Worm (Caenorhabditis elegans) whole organism, L4 larva: ENCODE measurements around the gene clec-164.

Experiments used
- F49E8.2 ChIP-seq: sonication (generic microtip); optimal IDR thresholded peaks from 2 replicates; lab custom pipeline; 2016; ENCODE audit warnings: missing compliant biosample characterization, mild to moderate bottlenecking, missing genetic modification characterization, borderline replicate concordance
- T20F7.1 ChIP-seq: fragments of 200-800 bp; sonication (Bioruptor generic); optimal IDR thresholded peaks from 2 replicates; lab custom pipeline; 2018; ENCODE audit warnings: mild to moderate bottlenecking, missing genetic modification characterization, missing compliant biosample characterization
- ZK337.2 ChIP-seq: fragments of 200-800 bp; sonication (Bioruptor generic); IDR thresholded peaks from 2 replicates; pipeline ENCODE4 v1.3.6; 2022; ENCODE audit warnings: missing genetic modification reagents, missing genetic modification characterization, missing compliant biosample characterization
- aha-1 ChIP-seq: fragments of 150-350 bp; peaks from one replicate; lab custom pipeline; 2014; ENCODE audit warnings: missing biosample characterization, missing genetic modification characterization
- ama-1 ChIP-seq: fragments of 150-350 bp; optimal IDR thresholded peaks from 2 replicates; lab custom pipeline; 2014; ENCODE audit warnings: inconsistent platforms, mixed read lengths
- arid-1 ChIP-seq: fragments of 200-800 bp; sonication (Bioruptor generic); conservative IDR thresholded peaks from 2 replicates; pipeline ENCODE4 v1.3.6; 2022; ENCODE audit warnings: missing genetic modification reagents, missing genetic modification characterization, missing compliant biosample characterization
- ceh-32 ChIP-seq: sonication (generic microtip); optimal IDR thresholded peaks from 2 replicates; lab custom pipeline; 2016; ENCODE audit warnings: mild to moderate bottlenecking, missing genetic modification characterization, missing compliant biosample characterization; ENCODE audit not compliant: poor library complexity
- ces-1 ChIP-seq: fragments of 150-350 bp; sonication (generic microtip); optimal IDR thresholded peaks from 4 replicates; lab custom pipeline; 2014; ENCODE audit warnings: missing biosample characterization, missing genetic modification reagents, missing genetic modification characterization
- ctbp-1 ChIP-seq: fragments of 200-800 bp; sonication (Bioruptor generic); IDR thresholded peaks from 2 replicates; pipeline ENCODE4 v1.3.6; 2022; ENCODE audit warnings: missing genetic modification reagents, missing genetic modification characterization, missing compliant biosample characterization
- daf-12 ChIP-seq: fragments of 150-350 bp; optimal IDR thresholded peaks from 2 replicates; lab custom pipeline; 2014; ENCODE audit warnings: missing biosample characterization, missing genetic modification reagents, missing genetic modification characterization
- daf-19 ChIP-seq: fragments of 200-800 bp; sonication (Bioruptor generic); conservative IDR thresholded peaks from 2 replicates; pipeline ENCODE4 v1.3.6; 2022; ENCODE audit warnings: missing genetic modification characterization, missing compliant biosample characterization
- dmd-6 ChIP-seq: fragments of 200-800 bp; sonication (Bioruptor generic); IDR thresholded peaks from 2 replicates; pipeline ENCODE4 v1.3.6; 2022; ENCODE audit warnings: missing genetic modification reagents, missing genetic modification characterization, missing compliant biosample characterization
- hlh-11 ChIP-seq: fragments of 200-800 bp; sonication (Bioruptor generic); optimal IDR thresholded peaks from 2 replicates; lab custom pipeline; 2018; ENCODE audit warnings: mild to moderate bottlenecking, missing genetic modification characterization, missing compliant biosample characterization
- lir-3 ChIP-seq: sonication (generic microtip); optimal IDR thresholded peaks from 2 replicates; lab custom pipeline; 2016; ENCODE audit warnings: mild to moderate bottlenecking, missing genetic modification characterization, missing compliant biosample characterization
- lsy-2 ChIP-seq, 2 experiments: fragments of 150-350 bp in 1 of 2; sonication (generic microtip) in 1 of 2; optimal IDR thresholded peaks; 2 replicates each; lab custom pipeline; 2014 to 2017; ENCODE audit warnings: missing biosample characterization in 2 of 2, missing genetic modification characterization in 2 of 2
- madf-5 ChIP-seq, 2 experiments: fragments of 200-800 bp; sonication (Bioruptor generic); IDR thresholded peaks; 2 replicates each; pipeline ENCODE4 v1.3.6; 2022; ENCODE audit warnings: missing compliant biosample characterization in 2 of 2, missing genetic modification characterization in 2 of 2
- mdl-1 ChIP-seq, 2 experiments: fragments of 150-350 bp in 1 of 2; sonication (generic microtip) in 1 of 2; optimal IDR thresholded peaks; 2 replicates each; lab custom pipeline; 2014 to 2017; ENCODE audit warnings: missing biosample characterization in 2 of 2, missing genetic modification characterization in 2 of 2
- mxl-2 ChIP-seq: fragments of 200-800 bp; sonication (Bioruptor generic); conservative IDR thresholded peaks from 2 replicates; pipeline ENCODE4 v1.3.6; 2022; ENCODE audit warnings: missing genetic modification reagents, missing genetic modification characterization, missing compliant biosample characterization
- nhr-10 ChIP-seq: fragments of 150-350 bp; optimal IDR thresholded peaks from 2 replicates; lab custom pipeline; 2014; ENCODE audit warnings: missing biosample characterization, missing genetic modification characterization
- nhr-11 ChIP-seq: fragments of 150-350 bp; optimal IDR thresholded peaks from 2 replicates; lab custom pipeline; 2014; ENCODE audit warnings: missing biosample characterization, missing genetic modification characterization
- nhr-237 ChIP-seq: sonication (generic microtip); optimal IDR thresholded peaks from 2 replicates; lab custom pipeline; 2017; ENCODE audit warnings: missing biosample characterization, missing genetic modification characterization
- nhr-28 ChIP-seq: fragments of 150-350 bp; optimal IDR thresholded peaks from 2 replicates; lab custom pipeline; 2014; ENCODE audit warnings: missing biosample characterization, missing genetic modification characterization
- nhr-48 ChIP-seq: sonication (generic microtip); optimal IDR thresholded peaks from 2 replicates; lab custom pipeline; 2016; ENCODE audit warnings: mild to moderate bottlenecking, missing genetic modification characterization, missing compliant biosample characterization
- nhr-77 ChIP-seq: fragments of 150-350 bp; optimal IDR thresholded peaks from 2 replicates; lab custom pipeline; 2014; ENCODE audit warnings: missing biosample characterization, missing genetic modification characterization
- pha-4 ChIP-seq, 2 experiments: fragments of 150-350 bp in 1 of 2; fragments of 200-800 bp in 1 of 2; sonication (Bioruptor generic) in 1 of 2; IDR thresholded peaks in 1 of 2; optimal IDR thresholded peaks in 1 of 2; 2 replicates each; pipeline versions ENCODE4 v1.3.6 to Lab custom; 2014 to 2022; ENCODE audit warnings: missing genetic modification characterization in 2 of 2, missing genetic modification reagents in 2 of 2, missing biosample characterization in 1 of 2, missing compliant biosample characterization in 1 of 2
- set-16 ChIP-seq: fragments of 200-800 bp; sonication (Bioruptor generic); IDR thresholded peaks from 2 replicates; pipeline ENCODE4 v1.3.6; 2022; ENCODE audit warnings: missing genetic modification reagents, missing genetic modification characterization, missing compliant biosample characterization
- skn-1 ChIP-seq: fragments of 150-350 bp; optimal IDR thresholded peaks from 2 replicates; lab custom pipeline; 2014; ENCODE audit warnings: missing biosample characterization, missing genetic modification characterization
- unc-130 ChIP-seq: sonication (generic microtip); optimal IDR thresholded peaks from 2 replicates; lab custom pipeline; 2016; ENCODE audit warnings: missing genetic modification reagents, missing genetic modification characterization, missing compliant biosample characterization
- unc-62 ChIP-seq, 3 experiments: fragments of 150-350 bp in 1 of 3; sonication (generic microtip); optimal IDR thresholded peaks in 2 of 3; peaks in 1 of 3; 1 replicate in 1 of 3; 2 replicates in 2 of 3; lab custom pipeline; 2014 to 2017; ENCODE audit warnings: missing biosample characterization in 3 of 3, missing genetic modification characterization in 3 of 3, missing genetic modification reagents in 3 of 3, missing genotype in 1 of 3
- zag-1 ChIP-seq: fragments of 150-350 bp; optimal IDR thresholded peaks from 2 replicates; lab custom pipeline; 2014; ENCODE audit warnings: missing biosample characterization, missing genetic modification characterization
- ztf-11 ChIP-seq: fragments of 150-350 bp; optimal IDR thresholded peaks from 2 replicates; lab custom pipeline; 2014; ENCODE audit warnings: missing biosample characterization, missing genetic modification characterization
- ztf-7 ChIP-seq: fragments of 150-350 bp; optimal IDR thresholded peaks from 2 replicates; lab custom pipeline; 2014; ENCODE audit warnings: missing biosample characterization, missing genetic modification characterization

The clec-164 gene

ce11 chrIV:728095-728494 is 11.7 kb downstream of the clec-164 start, which contains the start of gene Y55F3C.9 (continued):
- no peak for TF ChIP-seq unc-130 (GFP tag; lab: Kevin White, UChicago)
- no peak for TF ChIP-seq ceh-32 (tag; lab: Kevin White, UChicago)

- no peak for TF ChIP-seq skn-1
- no peak for TF ChIP-seq nhr-10 (tag; lab: Kevin White, UChicago)
- no peak for TF ChIP-seq nhr-237 (tag; lab: Kevin White, UChicago)
- TF ChIP-seq aha-1, result peak; percentile 45
- TF ChIP-seq, all 104 proteins: peak for 1
Observed at ce11 chrIV:730937-731336, 14.5 kb downstream of the clec-164 start, which contains the start of gene srt-24. TSS of gene srt-24 (minus strand) at chrIV:731037.

- no peak for TF ChIP-seq nhr-77 (tag; lab: Kevin White, UChicago)
- no peak for TF ChIP-seq ctbp-1
- TF ChIP-seq unc-130 (GFP tag; lab: Kevin White, UChicago), result no peak
- TF ChIP-seq F49E8.2 (tag; lab: Kevin White, UChicago), result no peak
- no peak for TF ChIP-seq hlh-11
- no peak for TF ChIP-seq nhr-28
- no peak for TF ChIP-seq ces-1 (GFP tag; lab: Kevin White, UChicago)
- TF ChIP-seq ama-1 (lab: Kevin White, UChicago), result no peak
- TF ChIP-seq pha-4 (GFP tag; IDR thresholded peaks at IDR 0.05; lab: Robert Waterston, UW), result no peak
- no peak for TF ChIP-seq pha-4 (tag; optimal IDR thresholded peaks at IDR 0.05; lab: Kevin White, UChicago)
- TF ChIP-seq, all 104 proteins: peak for 0
Observed at ce11 chrIV:736447-736846, 20.0 kb downstream of the clec-164 start, which contains the start of gene kvs-5. TSS of gene kvs-5 (plus strand) at chrIV:736747.

ce11 chrIV:740674-741073 is 24.3 kb downstream of the clec-164 start:
- no peak for TF ChIP-seq mdl-1 (tag; optimal IDR thresholded peaks at IDR 0.05; lab: Kevin White, UChicago)
- TF ChIP-seq set-16 (GFP tag; lab: Robert Waterston, UW), result no peak
- no peak for TF ChIP-seq ztf-11
- TF ChIP-seq ceh-32 (tag; lab: Kevin White, UChicago), result no peak
- peak; percentile 32 for TF ChIP-seq aha-1
- peak in 1 of 2 experiments; percentile 68 for TF ChIP-seq unc-62 (GFP tag; optimal IDR thresholded peaks at IDR 0.05 in 1 of 2; lab: Kevin White, UChicago)
- TF ChIP-seq unc-62 (tag; optimal IDR thresholded peaks at IDR 0.05; lab: Kevin White, UChicago), result no peak
- TF ChIP-seq ZK337.2 (GFP tag; lab: Robert Waterston, UW), result no peak
- no peak for TF ChIP-seq nhr-48 (tag; lab: Kevin White, UChicago)
- peak; percentile 13 for TF ChIP-seq nhr-11 (tag; lab: Kevin White, UChicago)

ce11 chrIV:741831-742230 is 25.4 kb downstream of the clec-164 start:
- TF ChIP-seq ztf-11 (no peak), unc-62 (GFP tag; optimal IDR thresholded peaks at IDR 0.05 in 1 of 2; lab: Kevin White, UChicago) (peak in 1 of 2 experiments; percentile 11), unc-62 (tag; optimal IDR thresholded peaks at IDR 0.05; lab: Kevin White, UChicago) (no peak), daf-19 (GFP tag; lab: Robert Waterston, UW) (no peak)
- TF ChIP-seq, all 104 proteins: peak for 1

- TF ChIP-seq hlh-11 (peak; percentile 17), pha-4 (GFP tag; IDR thresholded peaks at IDR 0.05; lab: Robert Waterston, UW) (no peak), pha-4 (tag; optimal IDR thresholded peaks at IDR 0.05; lab: Kevin White, UChicago) (no peak), nhr-11 (tag; lab: Kevin White, UChicago) (peak; percentile 48), lsy-2 (tag; optimal IDR thresholded peaks at IDR 0.05; lab: Kevin White, UChicago) (no peak)
Observed at ce11 chrIV:746333-746732, 29.9 kb downstream of the clec-164 start.

ce11 chrIV:749557-749956 is 33.1 kb downstream of the clec-164 start:
- TF ChIP-seq F49E8.2 (tag; lab: Kevin White, UChicago) (no peak), T20F7.1 (GFP tag; lab: Kevin White, UChicago) (no peak), lir-3 (tag; lab: Kevin White, UChicago) (no peak), unc-62 (GFP tag; optimal IDR thresholded peaks at IDR 0.05 in 1 of 2; lab: Kevin White, UChicago) (peak in 1 of 2 experiments; percentile 85), unc-62 (tag; optimal IDR thresholded peaks at IDR 0.05; lab: Kevin White, UChicago) (no peak), arid-1 (no peak), zag-1 (tag; lab: Kevin White, UChicago) (no peak), nhr-48 (tag; lab: Kevin White, UChicago) (no peak), daf-12 (tag; lab: Kevin White, UChicago) (no peak), madf-5 (GFP tag; IDR thresholded peaks at IDR 0.05; lab: Robert Waterston, UW) (no peak), skn-1 (no peak), ztf-7 (tag; lab: Kevin White, UChicago) (no peak), mxl-2 (GFP tag; lab: Robert Waterston, UW) (no peak), dmd-6 (GFP tag; lab: Robert Waterston, UW) (no peak), ZK337.2 (GFP tag; lab: Robert Waterston, UW) (no peak), ctbp-1 (no peak), aha-1 (peak; percentile 61)
